Worm (Caenorhabditis elegans) whole organism, L4 larva: ENCODE results near the gene die-1.

Experiments used
- lin-15B ChIP-seq: fragments of 150-350 bp; sonication (generic microtip); optimal IDR thresholded peaks from 3 replicates; lab custom pipeline; 2014; ENCODE audit warnings: missing biosample characterization, missing genetic modification characterization
- pha-4 ChIP-seq, 2 experiments: fragments of 150-350 bp in 1 of 2; fragments of 200-800 bp in 1 of 2; sonication (Bioruptor generic) in 1 of 2; IDR thresholded peaks in 1 of 2; optimal IDR thresholded peaks in 1 of 2; 2 replicates each; pipeline versions ENCODE4 v1.3.6 to Lab custom; 2014 to 2022; ENCODE audit warnings: missing genetic modification characterization in 2 of 2, missing genetic modification reagents in 2 of 2, missing biosample characterization in 1 of 2, missing compliant biosample characterization in 1 of 2
- rbr-2 ChIP-seq: sonication (generic microtip); optimal IDR thresholded peaks from 2 replicates; lab custom pipeline; 2016; ENCODE audit warnings: missing genotype, missing genetic modification characterization, missing compliant biosample characterization
- skn-1 ChIP-seq: fragments of 150-350 bp; optimal IDR thresholded peaks from 2 replicates; lab custom pipeline; 2014; ENCODE audit warnings: missing biosample characterization, missing genetic modification characterization
- unc-39 ChIP-seq: sonication (generic microtip); optimal IDR thresholded peaks from 2 replicates; lab custom pipeline; 2017; ENCODE audit warnings: missing biosample characterization, missing genetic modification characterization

ce11 chrII:10011733-10012132 is 56.0 kb downstream of the die-1 start:
- TF ChIP-seq lin-15B (tag; lab: Kevin White, UChicago) (no peak), unc-39 (tag; lab: Kevin White, UChicago) (no peak), pha-4 (GFP tag; IDR thresholded peaks at IDR 0.05; lab: Robert Waterston, UW) (no peak), pha-4 (tag; optimal IDR thresholded peaks at IDR 0.05; lab: Kevin White, UChicago) (no peak), rbr-2 (no peak), skn-1 (no peak)
